Worm (Caenorhabditis elegans): ENCODE results near the gene sdf-9.
A peak's percentile ranks its signal among the peaks of the same experiment; 100 is the strongest.

The sdf-9 gene

DNA sequence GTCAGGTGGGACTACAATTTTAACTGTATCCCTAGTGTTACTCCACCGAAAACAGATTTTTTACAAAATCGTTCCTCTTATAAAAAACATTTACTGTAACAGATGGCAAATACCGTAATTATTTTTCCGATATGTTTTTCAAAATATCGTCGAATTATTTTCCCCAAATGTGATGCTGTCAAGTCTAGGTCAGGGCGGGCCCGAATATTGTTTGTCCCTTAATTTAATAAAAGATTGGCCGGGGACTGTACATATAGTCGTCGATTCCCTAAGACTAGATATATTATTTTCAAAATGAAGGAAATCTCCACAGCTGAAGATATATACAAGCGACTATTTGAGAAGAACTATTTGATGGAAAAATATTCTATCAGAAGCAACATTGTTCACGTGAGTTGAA is at the start of gene sdf-9:
TSS of gene sdf-9 (plus strand) at position 301 of the 400 bp plus-strand sequence.
- TF ChIP-seq nhr-41 (GFP tag; IDR thresholded peaks at IDR 0.05) (no peak), egl-27 (tag; optimal IDR thresholded peaks at IDR 0.05) (no peak), ZK337.2 (GFP tag; IDR thresholded peaks at IDR 0.05) (no peak), php-3 (GFP tag; IDR thresholded peaks at IDR 0.05) (no peak), unc-62 (GFP tag; optimal IDR thresholded peaks at IDR 0.05 in 1 of 2) (no peak), unc-62 (tag; optimal IDR thresholded peaks at IDR 0.05) (no peak), T26A8.4 (GFP tag; IDR thresholded peaks at IDR 0.05) (no peak), lsy-2 (tag; optimal IDR thresholded peaks at IDR 0.05) (no peak), Y75B8A.6 (GFP tag; IDR thresholded peaks at IDR 0.05) (no peak), T20F7.1 (GFP tag; optimal IDR thresholded peaks at IDR 0.05) (no peak)

DNA sequence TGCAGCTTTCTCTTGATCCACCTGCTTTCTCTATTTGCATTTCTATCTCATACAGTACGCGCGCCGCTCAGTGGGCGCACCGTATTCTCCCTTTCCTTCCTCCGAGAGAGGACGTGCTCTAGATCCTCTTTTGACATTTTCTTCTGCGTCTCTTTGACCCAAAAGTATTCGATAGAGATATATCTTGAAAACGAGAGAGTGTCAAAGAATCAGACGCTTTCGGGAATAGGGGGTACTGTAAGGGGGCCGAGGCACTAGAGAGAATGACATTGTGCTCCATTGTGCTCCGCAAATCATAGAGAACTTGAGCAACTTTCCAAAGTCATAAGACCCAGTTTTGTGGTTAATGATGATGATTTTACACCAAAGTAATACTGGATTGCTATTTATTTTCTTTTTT is 48.9 kb upstream of the sdf-9 start:
- TF ChIP-seq mdl-1 (tag; optimal IDR thresholded peaks at IDR 0.05), result no peak
- TF ChIP-seq pha-4 (GFP tag; IDR thresholded peaks at IDR 0.05), result no peak
- TF ChIP-seq pha-4 (tag; optimal IDR thresholded peaks at IDR 0.05), result peak; percentile 100
- peak; percentile 6 for TF ChIP-seq nhr-28 (tag; optimal IDR thresholded peaks at IDR 0.05)
- no peak for TF ChIP-seq madf-9 (GFP tag; conservative IDR thresholded peaks at IDR 0.05)

DNA sequence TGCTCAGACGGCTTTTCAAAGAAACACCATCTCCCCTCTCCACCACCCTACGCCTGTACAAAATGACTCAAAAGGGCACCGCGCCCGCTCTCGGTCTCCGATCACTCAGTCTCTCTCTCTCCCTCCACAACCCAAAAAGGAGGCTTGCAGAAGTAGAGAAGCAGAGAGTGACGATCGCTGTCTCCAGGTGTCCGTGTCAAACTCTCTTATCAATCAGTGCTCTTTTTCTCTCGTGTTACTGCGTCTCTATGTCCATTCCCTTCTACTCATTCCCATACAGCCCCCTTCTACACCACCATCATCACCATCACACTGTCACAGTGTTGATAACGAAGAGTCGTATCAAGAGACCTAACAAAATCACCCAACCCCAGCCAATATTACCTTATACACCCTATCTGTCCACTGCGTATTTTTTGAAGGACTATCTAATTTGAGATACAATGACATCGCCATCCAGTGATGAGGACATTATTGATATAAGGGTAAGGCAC is 45.4 kb upstream of the sdf-9 start, which contains the start of gene pha-4:
TSS of gene pha-4 (plus strand) at position 444 of the 494 bp plus-strand sequence.
- peak; percentile 23 for TF ChIP-seq aha-1 (tag)
- TF ChIP-seq nhr-28 (tag; optimal IDR thresholded peaks at IDR 0.05), result peak; percentile 31
- no peak for TF ChIP-seq lin-29 (GFP tag; IDR thresholded peaks at IDR 0.05)
- TF ChIP-seq pha-4 (GFP tag; IDR thresholded peaks at IDR 0.05), result no peak
- peak; percentile 95 for TF ChIP-seq pha-4 (tag; optimal IDR thresholded peaks at IDR 0.05)
- TF ChIP-seq gei-8 (GFP tag; optimal IDR thresholded peaks at IDR 0.05), result no peak
- no peak; the same call in 1 of the 2 replicates for TF ChIP-seq lin-1 (GFP tag; IDR thresholded peaks at IDR 0.05)
- peak; percentile 11; the same call in 1 of the 2 replicates for TF ChIP-seq T26A8.4 (GFP tag; IDR thresholded peaks at IDR 0.05)
- TF ChIP-seq zag-1 (tag; optimal IDR thresholded peaks at IDR 0.05), result no peak
- TF ChIP-seq mxl-3 (GFP tag; optimal IDR thresholded peaks at IDR 0.05), result peak; percentile 76
- no peak for TF ChIP-seq lsy-2 (tag; optimal IDR thresholded peaks at IDR 0.05)
- TF ChIP-seq ztf-11 (tag; optimal IDR thresholded peaks at IDR 0.05), result no peak
- TF ChIP-seq daf-16 (GFP tag; optimal IDR thresholded peaks at IDR 0.05), result no peak
- peak; percentile 45 for TF ChIP-seq daf-16 (tag; optimal IDR thresholded peaks at IDR 0.05)
- no peak for TF ChIP-seq saeg-2 (GFP tag; IDR thresholded peaks at IDR 0.05)
- TF ChIP-seq nhr-102 (tag; optimal IDR thresholded peaks at IDR 0.05), result peak; percentile 32
- TF ChIP-seq madf-9 (GFP tag; conservative IDR thresholded peaks at IDR 0.05), result no peak
- peak; percentile 59 for TF ChIP-seq mes-2 (tag; optimal IDR thresholded peaks at IDR 0.05; ENCODE audit: poor library complexity, severe bottlenecking)
- peak; percentile 88 for TF ChIP-seq hlh-11 (tag; optimal IDR thresholded peaks at IDR 0.05)
- no peak for TF ChIP-seq lim-7 (GFP tag; IDR thresholded peaks at IDR 0.05)
- peak; percentile 20 for TF ChIP-seq nhr-77 (tag; optimal IDR thresholded peaks at IDR 0.05)
- TF ChIP-seq fkh-10 (GFP tag; optimal IDR thresholded peaks at IDR 0.05), result no peak
- TF ChIP-seq pqm-1 (tag; optimal IDR thresholded peaks at IDR 0.05), result peak; percentile 59
- TF ChIP-seq mep-1 (tag; optimal IDR thresholded peaks at IDR 0.05), result peak; percentile 52
- TF ChIP-seq egl-43 (GFP tag; IDR thresholded peaks at IDR 0.05), result no peak
- no peak for TF ChIP-seq lin-38 (GFP tag; IDR thresholded peaks at IDR 0.05)
- TF ChIP-seq set-16 (GFP tag; IDR thresholded peaks at IDR 0.05), result peak; percentile 43
- TF ChIP-seq nhr-48 (tag; optimal IDR thresholded peaks at IDR 0.05), result peak; percentile 40
- TF ChIP-seq dmd-6 (GFP tag; IDR thresholded peaks at IDR 0.05), result peak; percentile 64; the same call in 1 of the 2 replicates
- peak; percentile 65 for TF ChIP-seq nhr-6 (tag; optimal IDR thresholded peaks at IDR 0.05)
- no peak for TF ChIP-seq Y48G9A.11 (GFP tag; IDR thresholded peaks at IDR 0.05)
- no peak for TF ChIP-seq lin-13 (GFP tag; optimal IDR thresholded peaks at IDR 0.05)
- peak; percentile 54 for TF ChIP-seq hlh-30 (tag; optimal IDR thresholded peaks at IDR 0.05; ENCODE audit: insufficient read depth)
- no peak for TF ChIP-seq vab-7 (GFP tag; IDR thresholded peaks at IDR 0.05)
- TF ChIP-seq R02D3.7 (tag; optimal IDR thresholded peaks at IDR 0.05), result no peak
- peak; percentile 79 for TF ChIP-seq dve-1 (tag; optimal IDR thresholded peaks at IDR 0.05; ENCODE audit: insufficient read depth)
- TF ChIP-seq hif-1 (tag; optimal IDR thresholded peaks at IDR 0.05), result peak in 1 of 2 experiments; percentile 8
- no peak for TF ChIP-seq unc-39 (tag; optimal IDR thresholded peaks at IDR 0.05)
- TF ChIP-seq zfp-2 (tag; optimal IDR thresholded peaks at IDR 0.05), result no peak
